Fruit fly (Drosophila melanogaster) whole organism, embryonic: Measurements from ENCODE around the gene Vm26Ac.

Source experiments
- Asciz ChIP-seq: fragments of 200-800 bp; sonication (Bioruptor generic); optimal IDR thresholded peaks from 2 replicates; lab custom pipeline; 2017; ENCODE audit warnings: missing biosample characterization, mild to moderate bottlenecking, missing genetic modification characterization, missing genetic modification reagents
- Atf6 ChIP-seq: fragments of 200-800 bp; sonication (Bioruptor generic); IDR thresholded peaks from 2 replicates; pipeline ENCODE4 v1.3.6; 2022; ENCODE audit warnings: missing biosample characterization, missing genetic modification characterization
- B-H2 ChIP-seq: fragments of 200-800 bp; sonication (Bioruptor generic); optimal IDR thresholded peaks from 2 replicates; lab custom pipeline; 2018; ENCODE audit warnings: missing biosample characterization, mild to moderate bottlenecking, missing genetic modification characterization
- CG10209 ChIP-seq: fragments of 200-800 bp; sonication (Bioruptor generic); optimal IDR thresholded peaks from 3 replicates; lab custom pipeline; 2017; ENCODE audit warnings: missing biosample characterization, mild to moderate bottlenecking, missing genetic modification characterization, missing genetic modification reagents
- CG11398 ChIP-seq: fragments of 200-800 bp; sonication (Bioruptor generic); optimal IDR thresholded peaks from 2 replicates; lab custom pipeline; 2016; ENCODE audit warnings: missing biosample characterization, missing genetic modification characterization
- CG11723 ChIP-seq: fragments of 200-800 bp; sonication (Bioruptor generic); optimal IDR thresholded peaks from 2 replicates; lab custom pipeline; 2017; ENCODE audit warnings: missing biosample characterization, mild to moderate bottlenecking, missing genetic modification characterization
- CG1233 ChIP-seq: fragments of 200-800 bp; sonication (Bioruptor generic); optimal IDR thresholded peaks from 4 replicates; lab custom pipeline; 2018; ENCODE audit warnings: missing biosample characterization, mild to moderate bottlenecking, missing genetic modification characterization
- CG13424 ChIP-seq: fragments of 200-800 bp; sonication (Bioruptor generic); optimal IDR thresholded peaks from 2 replicates; lab custom pipeline; 2019; ENCODE audit warnings: missing biosample characterization, mild to moderate bottlenecking, missing genetic modification characterization, moderate library complexity
- CG15269 ChIP-seq: fragments of 200-800 bp; sonication (Bioruptor generic); optimal IDR thresholded peaks from 2 replicates; lab custom pipeline; 2018; ENCODE audit warnings: missing biosample characterization, mild to moderate bottlenecking, missing genetic modification characterization, moderate library complexity
- CG1529 ChIP-seq: fragments of 200-800 bp; sonication (Bioruptor generic); optimal IDR thresholded peaks from 3 replicates; lab custom pipeline; 2018; ENCODE audit warnings: missing biosample characterization, missing genetic modification characterization
- CG15696 ChIP-seq: fragments of 200-800 bp; sonication (Bioruptor generic); optimal IDR thresholded peaks from 2 replicates; lab custom pipeline; 2019; ENCODE audit warnings: missing biosample characterization, mild to moderate bottlenecking, missing genetic modification characterization, moderate library complexity
- CG18476 ChIP-seq: fragments of 200-800 bp; sonication (Bioruptor generic); optimal IDR thresholded peaks from 2 replicates; lab custom pipeline; 2016; ENCODE audit warnings: missing biosample characterization, mild to moderate bottlenecking, missing genetic modification characterization
- CG18599 ChIP-seq: fragments of 200-800 bp; sonication (Bioruptor generic); optimal IDR thresholded peaks from 3 replicates; lab custom pipeline; 2017; ENCODE audit warnings: missing biosample characterization, missing genetic modification characterization, mild to moderate bottlenecking, moderate library complexity, missing genetic modification reagents
- CG30020 ChIP-seq: fragments of 200-800 bp; optimal IDR thresholded peaks from 2 replicates; lab custom pipeline; 2019; ENCODE audit warnings: missing biosample characterization, mild to moderate bottlenecking, missing genetic modification characterization, moderate library complexity
- CG3847 ChIP-seq: fragments of 200-800 bp; sonication (Bioruptor generic); IDR thresholded peaks from 2 replicates; pipeline ENCODE4 v1.3.6; 2022; ENCODE audit warnings: missing biosample characterization, missing genetic modification characterization
- CG6813 ChIP-seq: fragments of 200-800 bp; sonication (Bioruptor generic); optimal IDR thresholded peaks from 2 replicates; lab custom pipeline; 2017; ENCODE audit warnings: missing biosample characterization, missing genetic modification characterization, mild to moderate bottlenecking, moderate library complexity, missing genetic modification reagents
- CG7963 ChIP-seq: fragments of 200-800 bp; sonication (Bioruptor generic); IDR thresholded peaks from 3 replicates; pipeline ENCODE4 v1.3.6; 2022; ENCODE audit warnings: missing biosample characterization, missing genetic modification characterization; ENCODE audit not compliant: partially characterized antibody
- CG7987 ChIP-seq: fragments of 200-800 bp; sonication (Bioruptor generic); optimal IDR thresholded peaks from 2 replicates; lab custom pipeline; 2018; ENCODE audit warnings: missing biosample characterization, mild to moderate bottlenecking, missing genetic modification characterization, moderate library complexity
- Dbx ChIP-seq: fragments of 200-800 bp; sonication (Bioruptor generic); IDR thresholded peaks from 3 replicates; pipeline ENCODE4 v1.3.6; 2022; ENCODE audit warnings: missing biosample characterization, missing genetic modification characterization
- Gsc ChIP-seq: fragments of 200-800 bp; sonication (Bioruptor generic); IDR thresholded peaks from 2 replicates; pipeline ENCODE4 v1.3.6; 2022; ENCODE audit warnings: missing biosample characterization, missing genetic modification characterization
- H2.0 ChIP-seq: fragments of 200-800 bp; sonication (Bioruptor generic); IDR thresholded peaks from 2 replicates; pipeline ENCODE4 v1.3.6; 2022; ENCODE audit warnings: missing biosample characterization, missing genetic modification characterization
- Hr51 ChIP-seq, 2 experiments: fragments of 200-800 bp; sonication (Bioruptor generic); optimal IDR thresholded peaks; 2 replicates in 1 of 2; 3 replicates in 1 of 2; lab custom pipeline; 2016 to 2018; ENCODE audit warnings: missing biosample characterization in 2 of 2, missing genetic modification characterization in 2 of 2, mild to moderate bottlenecking in 1 of 2, moderate library complexity in 1 of 2
- Kr ChIP-seq: fragments of 200-800 bp; sonication (Bioruptor generic); optimal IDR thresholded peaks from 2 replicates; lab custom pipeline; 2017; ENCODE audit warnings: missing biosample characterization, mild to moderate bottlenecking, missing genetic modification characterization
- Pdp1 ChIP-seq, 2 experiments: fragments of 200-800 bp; sonication (Bioruptor generic); optimal IDR thresholded peaks; 3 replicates each; lab custom pipeline; 2016; ENCODE audit warnings: missing biosample characterization in 2 of 2, missing genetic modification characterization in 2 of 2, mild to moderate bottlenecking in 1 of 2, moderate library complexity in 1 of 2
- Poxn ChIP-seq: fragments of 200-800 bp; sonication (Bioruptor generic); IDR thresholded peaks from 2 replicates; pipeline ENCODE4 v1.3.6; 2022; ENCODE audit warnings: missing biosample characterization, missing genetic modification characterization
- Ravus ChIP-seq: fragments of 200-800 bp; sonication (Bioruptor generic); IDR thresholded peaks from 2 replicates; pipeline ENCODE4 v1.3.6; 2022; ENCODE audit warnings: missing biosample characterization, missing genetic modification characterization
- Sin3A ChIP-seq: fragments of >200 bp; optimal IDR thresholded peaks from 2 replicates; lab custom pipeline; 2018
- cas ChIP-seq: fragments of 200-800 bp; sonication (Bioruptor generic); IDR thresholded peaks from 2 replicates; pipeline ENCODE4 v1.3.6; 2022; ENCODE audit warnings: missing biosample characterization, missing genetic modification characterization
- cato ChIP-seq: fragments of 200-800 bp; sonication (Bioruptor generic); optimal IDR thresholded peaks from 2 replicates; lab custom pipeline; 2016; ENCODE audit warnings: missing biosample characterization, missing genetic modification characterization, borderline replicate concordance
- chn ChIP-seq: fragments of 200-800 bp; sonication (Bioruptor generic); optimal IDR thresholded peaks from 2 replicates; lab custom pipeline; 2016; ENCODE audit warnings: missing biosample characterization, missing genetic modification characterization
- dm ChIP-seq: fragments of 200-800 bp; sonication (Bioruptor generic); optimal IDR thresholded peaks from 3 replicates; lab custom pipeline; 2016; ENCODE audit warnings: missing biosample characterization, missing genetic modification characterization
- dysf ChIP-seq: fragments of 200-800 bp; sonication (Bioruptor generic); IDR thresholded peaks from 3 replicates; pipeline ENCODE4 v1.3.6; 2022; ENCODE audit warnings: missing biosample characterization, missing genetic modification characterization
- emc ChIP-seq: fragments of 200-800 bp; sonication (Bioruptor generic); optimal IDR thresholded peaks from 2 replicates; lab custom pipeline; 2016; ENCODE audit warnings: missing biosample characterization, missing genetic modification characterization
- exex ChIP-seq: fragments of 200-800 bp; sonication (Bioruptor generic); optimal IDR thresholded peaks from 4 replicates; lab custom pipeline; 2018; ENCODE audit warnings: missing biosample characterization, mild to moderate bottlenecking, missing genetic modification characterization, moderate library complexity
- gce ChIP-seq: fragments of 200-800 bp; sonication (Bioruptor generic); IDR thresholded peaks from 3 replicates; pipeline ENCODE4 v1.3.6; 2022; ENCODE audit warnings: missing biosample characterization, missing genetic modification characterization
- ken ChIP-seq: fragments of 200-800 bp; sonication (Bioruptor generic); IDR thresholded peaks from 3 replicates; pipeline ENCODE4 v1.3.6; 2022; ENCODE audit warnings: missing biosample characterization, missing genetic modification characterization
- otp ChIP-seq: fragments of 200-800 bp; sonication (Bioruptor generic); IDR thresholded peaks from 3 replicates; pipeline ENCODE4, ENCODE4 v1.3.6; 2022; ENCODE audit warnings: missing biosample characterization, missing genetic modification characterization
- pb ChIP-seq: fragments of 200-800 bp; sonication (Bioruptor generic); optimal IDR thresholded peaks from 3 replicates; lab custom pipeline; 2016; ENCODE audit warnings: missing biosample characterization, missing genetic modification characterization
- ranshi ChIP-seq: fragments of 200-800 bp; sonication (Bioruptor generic); IDR thresholded peaks from 2 replicates; pipeline ENCODE4 v1.3.6; 2022; ENCODE audit warnings: missing biosample characterization, missing genetic modification characterization
- sd ChIP-seq: fragments of 200-800 bp; sonication (Bioruptor generic); optimal IDR thresholded peaks from 3 replicates; lab custom pipeline; 2018; ENCODE audit warnings: missing biosample characterization, mild to moderate bottlenecking, missing genetic modification characterization, moderate library complexity
- sima ChIP-seq: fragments of 200-800 bp; sonication (Bioruptor generic); optimal IDR thresholded peaks from 2 replicates; lab custom pipeline; 2016; ENCODE audit warnings: missing biosample characterization, missing genetic modification characterization
- sisA ChIP-seq: fragments of 200-800 bp; sonication (Bioruptor generic); IDR thresholded peaks from 2 replicates; pipeline ENCODE4 v1.3.6; 2022; ENCODE audit warnings: missing biosample characterization, missing genetic modification characterization
- slbo ChIP-seq: fragments of 200-800 bp; sonication (Bioruptor generic); IDR thresholded peaks from 2 replicates; pipeline ENCODE4 v1.3.6; 2022; ENCODE audit warnings: missing biosample characterization, missing genetic modification characterization
- toy ChIP-seq: fragments of 200-800 bp; sonication (Bioruptor generic); IDR thresholded peaks from 2 replicates; pipeline ENCODE4 v1.3.6; 2022; ENCODE audit warnings: missing biosample characterization, missing genetic modification characterization
- usp ChIP-seq: fragments of >200 bp; optimal IDR thresholded peaks from 2 replicates; lab custom pipeline; 2017; ENCODE audit warnings: missing biosample characterization, missing genetic modification characterization
- vvl ChIP-seq: fragments of 200-800 bp; sonication (Bioruptor generic); IDR thresholded peaks from 2 replicates; pipeline ENCODE4 v1.3.6; 2022; ENCODE audit warnings: missing biosample characterization, missing genetic modification characterization

Vm26Ac gene

DNA sequence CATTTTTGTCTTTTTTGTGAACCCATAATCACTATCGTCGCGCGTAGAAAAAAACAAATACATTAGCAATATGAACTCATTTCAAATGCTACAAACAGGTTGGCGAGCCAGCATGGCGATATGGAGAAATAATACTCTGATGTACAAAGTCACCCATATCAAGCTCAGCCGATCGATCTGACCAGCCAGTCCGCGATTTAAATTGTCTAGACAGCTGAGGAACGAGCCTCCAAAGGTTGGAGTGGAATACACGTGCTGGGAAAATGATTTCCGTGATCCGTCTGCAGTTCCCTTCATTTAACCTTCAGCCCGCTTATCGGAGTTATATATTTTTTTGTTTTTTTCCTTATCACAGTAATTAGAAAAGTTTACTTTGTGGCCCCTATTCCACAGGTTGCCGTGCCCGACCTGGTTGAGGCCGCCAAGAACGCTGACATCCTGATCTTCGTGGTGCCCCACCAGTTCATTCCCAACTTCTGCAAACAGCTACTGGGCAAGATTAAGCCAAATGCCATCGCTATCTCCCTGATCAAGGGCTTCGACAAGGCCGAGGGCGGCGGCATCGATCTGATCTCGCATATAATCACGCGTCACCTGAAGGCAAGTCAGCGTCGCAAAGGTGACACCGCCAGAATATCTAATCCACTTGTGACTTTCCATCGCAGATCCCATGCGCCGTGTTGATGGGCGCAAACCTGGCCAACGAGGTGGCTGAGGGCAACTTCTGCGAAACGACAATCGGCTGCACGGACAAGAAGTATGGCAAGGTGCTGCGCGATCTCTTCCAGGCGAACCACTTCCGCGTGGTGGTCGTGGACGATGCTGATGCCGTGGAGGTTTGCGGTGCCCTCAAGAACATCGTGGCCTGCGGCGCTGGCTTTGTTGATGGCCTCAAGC is 12.5 kb downstream of the Vm26Ac start (continued):
- peak; percentile 74 for TF ChIP-seq CG7987 (GFP tag; lab: Kevin White, UChicago)
- no peak for TF ChIP-seq Hr51 (GFP tag; optimal IDR thresholded peaks at IDR 0.05; lab: Kevin White, UChicago)
- TF ChIP-seq dysf (GFP tag; lab: Robert Waterston, UW) = 0 out of 3 replicates have a peak, but pooled peaks have one; percentile 54
- TF ChIP-seq CG3847 = no peak
- TF ChIP-seq emc (GFP tag; lab: Kevin White, UChicago) = peak; percentile 20
- no peak for TF ChIP-seq CG1529 (GFP tag; lab: Kevin White, UChicago)
- no peak for TF ChIP-seq dm
- peak in 1 of 2 experiments; percentile 8 for TF ChIP-seq Pdp1 (GFP tag; optimal IDR thresholded peaks at IDR 0.05; lab: Kevin White, UChicago)
- TF ChIP-seq Poxn (GFP tag; lab: Robert Waterston, UW) = no peak
- TF ChIP-seq Sin3A = no peak
- TF ChIP-seq sisA (GFP tag; lab: Robert Waterston, UW) = no peak
- TF ChIP-seq CG7963 (GFP tag; lab: Robert Waterston, UW) = no peak
- no peak for TF ChIP-seq Gsc (GFP tag; lab: Robert Waterston, UW)
- TF ChIP-seq pb (GFP tag; lab: Kevin White, UChicago) = no peak
- peak; percentile 84 for TF ChIP-seq exex (tag; lab: Kevin White, UChicago)
- TF ChIP-seq Dbx (GFP tag; lab: Robert Waterston, UW) = peak; percentile 62; the same call in 2 of the 3 replicates
- TF ChIP-seq vvl (GFP tag; lab: Robert Waterston, UW) = no peak
- TF ChIP-seq CG1233 (GFP tag; lab: Kevin White, UChicago) = no peak
- TF ChIP-seq, all 482 proteins: peak for 29

DNA sequence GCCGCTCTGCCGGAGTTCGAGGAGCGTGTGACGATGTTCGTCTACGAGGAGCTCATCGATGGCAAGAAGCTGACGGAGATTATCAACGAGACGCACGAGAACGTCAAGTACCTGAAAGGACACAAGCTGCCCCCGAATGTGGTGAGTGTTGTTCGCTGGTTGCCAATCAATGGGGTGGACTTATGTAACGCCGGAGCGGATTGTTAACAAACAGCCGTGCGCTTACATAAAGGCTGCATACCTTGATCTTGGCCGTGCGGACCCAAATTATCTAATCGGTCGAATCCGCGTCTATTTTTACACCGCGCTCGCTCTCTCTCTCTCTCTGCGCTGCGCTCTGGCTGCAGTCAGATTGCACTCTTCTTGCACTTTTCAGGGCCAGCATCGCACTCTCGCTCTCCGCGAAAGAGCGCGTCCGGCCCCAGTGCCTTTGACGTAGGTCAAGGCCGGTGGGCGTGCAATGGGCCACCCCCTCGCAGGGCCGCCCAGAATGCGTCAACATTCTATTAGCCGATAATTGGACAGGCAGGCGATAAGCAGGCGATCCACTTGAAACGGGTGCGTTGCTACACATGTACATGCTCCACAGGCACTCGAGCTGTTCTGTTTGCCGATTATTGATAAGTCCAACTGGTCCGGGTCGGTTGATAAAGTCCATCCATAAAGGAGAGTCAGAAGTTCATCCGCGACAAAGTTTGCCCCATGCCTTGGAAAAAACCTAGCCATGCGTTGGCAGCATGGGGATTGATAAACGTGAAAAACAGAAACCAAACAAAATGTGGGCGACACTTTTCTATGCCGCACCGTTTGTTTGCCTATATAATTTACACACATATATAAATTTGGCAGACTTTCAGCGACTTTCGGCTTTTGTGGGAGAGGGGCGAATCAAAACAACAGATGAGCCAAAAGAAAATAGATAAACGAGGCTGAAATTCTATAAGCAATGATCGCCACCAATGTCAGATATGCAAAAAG is 13.8 kb downstream of the Vm26Ac start:
- TF ChIP-seq sima (GFP tag; lab: Kevin White, UChicago) (no peak), CG15696 (tag; lab: Kevin White, UChicago) (no peak), H2.0 (GFP tag; lab: Robert Waterston, UW) (peak; percentile 45), CG13424 (tag; lab: Kevin White, UChicago) (no peak), cas (no peak), Asciz (no peak), ken (GFP tag; lab: Robert Waterston, UW) (no peak), CG30020 (tag; lab: Kevin White, UChicago) (no peak), CG18599 (GFP tag; lab: Kevin White, UChicago) (no peak), CG11398 (GFP tag; lab: Kevin White, UChicago) (no peak), CG11723 (no peak), dysf (GFP tag; lab: Robert Waterston, UW) (peak; percentile 50; the same call in 2 of the 3 replicates), chn (peak; percentile 47), CG18476 (GFP tag; lab: Kevin White, UChicago) (no peak), ranshi (peak; percentile 25; the same call in 1 of the 2 replicates), toy (GFP tag; lab: Robert Waterston, UW) (no peak), CG6813 (GFP tag; lab: Kevin White, UChicago) (no peak), CG15269 (tag; lab: Kevin White, UChicago) (no peak), B-H2 (GFP tag; lab: Kevin White, UChicago) (peak; percentile 48), Kr (GFP tag; lab: Kevin White, UChicago) (peak; percentile 7), cato (GFP tag; lab: Kevin White, UChicago) (no peak), gce (GFP tag; lab: Robert Waterston, UW) (no peak), Atf6 (GFP tag; lab: Robert Waterston, UW) (peak; percentile 45; the same call in 1 of the 2 replicates), slbo (GFP tag; lab: Robert Waterston, UW) (no peak), Ravus (GFP tag; lab: Robert Waterston, UW) (no peak), CG10209 (GFP tag; lab: Kevin White, UChicago) (no peak), usp (GFP tag; lab: Kevin White, UChicago) (no peak), sd (tag; lab: Kevin White, UChicago) (peak; percentile 86), otp (GFP tag; lab: Robert Waterston, UW) (0 out of 3 replicates have a peak, but pooled peaks have one; percentile 18)
